Worm (Caenorhabditis elegans): ENCODE data around the gene osm-10.
A peak's percentile ranks its signal among the peaks of the same experiment; 100 is the strongest.

The osm-10 gene

ce11 chrIII:7209721-7210120 lies 33.4 kb upstream of the osm-10 start, which contains the start of gene R151.2 (continued):
- TF ChIP-seq bed-1 (GFP tag; IDR thresholded peaks at IDR 0.05) (no peak), ztf-3 (GFP tag; optimal IDR thresholded peaks at IDR 0.05) (no peak), nhr-120 (GFP tag; IDR thresholded peaks at IDR 0.05) (no peak), ets-4 (GFP tag; optimal IDR thresholded peaks at IDR 0.05) (no peak), let-526 (GFP tag; IDR thresholded peaks at IDR 0.05) (no peak), madf-6 (GFP tag; IDR thresholded peaks at IDR 0.05) (0 out of 2 replicates have a peak, but pooled peaks have one; percentile 28), madf-3 (GFP tag; IDR thresholded peaks at IDR 0.05) (peak; percentile 62; the same call in 1 of the 2 replicates), ceh-58 (GFP tag; IDR thresholded peaks at IDR 0.05) (no peak), akir-1 (GFP tag; optimal IDR thresholded peaks at IDR 0.05) (no peak), nfya-2 (GFP tag; IDR thresholded peaks at IDR 0.05) (no peak), K12H6.12 (tag; optimal IDR thresholded peaks at IDR 0.05) (no peak), sdz-38 (tag; optimal IDR thresholded peaks at IDR 0.05) (no peak), die-1 (tag; optimal IDR thresholded peaks at IDR 0.05) (no peak), sptf-2 (GFP tag; optimal IDR thresholded peaks at IDR 0.05) (no peak), cebp-2 (GFP tag; IDR thresholded peaks at IDR 0.05) (no peak), athp-1 (tag; optimal IDR thresholded peaks at IDR 0.05) (peak; percentile 12), lir-1 (GFP tag; conservative IDR thresholded peaks at IDR 0.05) (no peak), xnd-1 (tag; optimal IDR thresholded peaks at IDR 0.05) (no peak), zfh-2 (GFP tag; conservative IDR thresholded peaks at IDR 0.05) (no peak), somi-1 (GFP tag; optimal IDR thresholded peaks at IDR 0.05) (no peak), Y56A3A.18 (GFP tag; IDR thresholded peaks at IDR 0.05) (no peak), snpc-1.3 (tag; optimal IDR thresholded peaks at IDR 0.05; ENCODE audit: insufficient read depth) (no peak), efl-1 (GFP tag; optimal IDR thresholded peaks at IDR 0.05) (no peak), hmg-1.2 (GFP tag; IDR thresholded peaks at IDR 0.05) (peak; percentile 24; the same call in 1 of the 2 replicates), rcor-1 (GFP tag; IDR thresholded peaks at IDR 0.05) (no peak; the same call in 1 of the 2 replicates), B0035.1 (tag; optimal IDR thresholded peaks at IDR 0.05) (no peak), rec-8 (tag; optimal IDR thresholded peaks at IDR 0.05) (peak in 1 of 2 experiments; percentile 4), let-607 (tag; optimal IDR thresholded peaks at IDR 0.05) (no peak), unc-130 (GFP tag; optimal IDR thresholded peaks at IDR 0.05) (no peak), B0261.1 (tag; optimal IDR thresholded peaks at IDR 0.05) (no peak), mes-4 (tag; optimal IDR thresholded peaks at IDR 0.05) (no peak), ceh-79 (tag; optimal IDR thresholded peaks at IDR 0.05) (no peak), hsf-1 (GFP tag; IDR thresholded peaks at IDR 0.05) (0 out of 2 replicates have a peak, but pooled peaks have one; percentile 5), ceh-27 (GFP tag; optimal IDR thresholded peaks at IDR 0.05) (no peak), tlf-1 (GFP tag; optimal IDR thresholded peaks at IDR 0.05) (peak; percentile 36), F55B11.4 (tag; optimal IDR thresholded peaks at IDR 0.05; ENCODE audit: borderline replicate concordance, insufficient read depth) (no peak), ama-1 (optimal IDR thresholded peaks at IDR 0.05) (no peak), ama-1 (GFP tag; optimal IDR thresholded peaks at IDR 0.05) (peak in 1 of 2 experiments; percentile 61), ccch-3 (GFP tag; optimal IDR thresholded peaks at IDR 0.05) (no peak), F57C9.4 (tag; optimal IDR thresholded peaks at IDR 0.05) (no peak), attf-6 (GFP tag; IDR thresholded peaks at IDR 0.05) (peak; percentile 60), gei-17 (GFP tag; optimal IDR thresholded peaks at IDR 0.05) (no peak), nhr-27 (tag; optimal IDR thresholded peaks at IDR 0.05) (no peak), dox-1 (GFP tag; IDR thresholded peaks at IDR 0.05) (0 out of 2 replicates have a peak, but pooled peaks have one; percentile 12), ztf-25 (GFP tag; IDR thresholded peaks at IDR 0.05) (no peak), F57A8.1 (GFP tag; optimal IDR thresholded peaks at IDR 0.05) (peak; percentile 6), ekl-4 (GFP tag; IDR thresholded peaks at IDR 0.05) (peak; percentile 45; the same call in 1 of the 2 replicates), madf-10 (tag; optimal IDR thresholded peaks at IDR 0.05) (no peak), hlh-26 (GFP tag; conservative IDR thresholded peaks at IDR 0.05) (no peak)
